Fruit fly (Drosophila melanogaster) whole organism: ENCODE measurements around the gene La.

Experiments used
- CG8478 ChIP-seq: fragments of >200 bp; optimal IDR thresholded peaks from 2 replicates; lab custom pipeline; 2018; ENCODE audit warnings: inconsistent platforms
- Dll ChIP-seq: fragments of >200 bp; optimal IDR thresholded peaks from 2 replicates; lab custom pipeline; 2017
- EcR ChIP-seq, 2 experiments: fragments of >200 bp; optimal IDR thresholded peaks; 2 replicates each; lab custom pipeline; 2017; ENCODE audit warnings: missing biosample characterization in 2 of 2, missing genetic modification characterization in 2 of 2, missing genetic modification reagents in 2 of 2
- pan ChIP-seq: fragments of >200 bp; optimal IDR thresholded peaks from 2 replicates; lab custom pipeline; 2017
- psq ChIP-seq: fragments of >200 bp; optimal IDR thresholded peaks from 2 replicates; lab custom pipeline; 2017
- usp ChIP-seq: fragments of >200 bp; optimal IDR thresholded peaks from 2 replicates; lab custom pipeline; 2017; ENCODE audit warnings: missing biosample characterization, missing genetic modification characterization, mixed read lengths

The La gene

DNA sequence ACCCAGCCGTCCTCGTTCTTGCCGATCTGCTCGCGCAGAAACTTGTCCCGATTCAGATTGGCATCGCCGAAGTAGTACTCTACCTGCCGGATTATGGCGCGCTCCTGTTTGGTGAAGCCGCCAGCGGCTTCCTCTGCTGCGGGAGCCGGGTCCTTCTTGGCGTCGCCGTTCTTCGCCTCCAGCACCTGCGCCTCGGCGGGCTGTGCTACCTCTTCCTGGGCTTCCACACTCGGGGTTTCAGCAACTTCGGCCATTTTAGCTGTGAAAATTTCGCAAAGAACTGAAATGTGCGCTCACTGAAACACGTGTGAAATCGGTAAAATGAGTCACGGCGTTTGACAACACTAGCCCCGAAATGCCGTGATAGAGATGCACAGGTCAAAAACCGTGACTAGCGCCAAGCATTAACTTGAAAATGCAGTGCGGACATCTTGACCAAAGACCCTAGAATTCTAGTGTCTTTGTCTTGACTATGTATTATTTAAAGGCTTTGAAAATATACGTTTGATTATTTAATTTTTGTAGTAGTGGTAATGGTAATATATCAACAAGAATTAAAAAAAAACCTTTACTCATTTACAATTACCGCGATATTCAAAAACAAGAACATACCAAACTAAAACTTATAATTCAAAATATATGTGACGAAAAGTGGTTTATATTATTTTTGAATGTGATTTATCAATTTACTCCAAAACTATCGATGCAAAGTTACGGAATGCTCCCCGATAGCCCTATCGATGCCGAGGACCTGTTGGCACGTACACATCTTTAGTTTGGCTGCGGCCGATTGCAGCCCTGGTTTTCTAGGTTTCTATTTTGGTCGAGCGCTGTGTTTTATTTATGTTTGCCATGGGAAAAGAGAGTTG is at the start of gene La, which contains the start of gene RtGEF:
TSS of gene La (minus strand) at position 342 of the 869 bp plus-strand sequence.
TSS of gene RtGEF (plus strand) at position 764 of the 869 bp plus-strand sequence.
- no peak for TF ChIP-seq usp (GFP tag; lab: Kevin White, UChicago)
- TF ChIP-seq Dll (lab: Kevin White, UChicago) = no peak
- TF ChIP-seq CG8478 (lab: Kevin White, UChicago) = no peak
- TF ChIP-seq psq = no peak
- no peak for TF ChIP-seq EcR (GFP tag; optimal IDR thresholded peaks at IDR 0.05; lab: Kevin White, UChicago)
- TF ChIP-seq pan (lab: Kevin White, UChicago) = no peak

DNA sequence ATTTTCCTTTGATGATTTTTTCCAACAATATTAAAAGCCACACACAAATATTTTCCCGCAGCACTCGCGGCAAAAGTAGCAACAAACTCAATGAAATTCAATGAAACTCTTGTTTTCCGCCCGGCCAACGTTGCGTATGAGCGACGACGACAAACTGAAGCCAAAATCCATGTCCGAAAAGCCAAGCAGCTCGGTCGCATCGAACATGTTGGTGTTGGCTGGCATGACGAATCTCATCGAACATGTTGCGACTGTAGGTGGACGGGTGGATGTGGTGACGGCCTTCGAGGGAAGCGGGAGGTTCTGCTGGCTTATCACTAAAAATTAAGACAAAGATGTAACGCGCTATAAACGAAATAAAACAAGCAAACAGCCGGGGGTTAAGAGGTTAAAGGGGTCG is 49.4 kb upstream of the La start:
- TF ChIP-seq usp (GFP tag; lab: Kevin White, UChicago) = no peak
- no peak for TF ChIP-seq EcR (GFP tag; optimal IDR thresholded peaks at IDR 0.05; lab: Kevin White, UChicago)
- no peak for TF ChIP-seq CG8478 (lab: Kevin White, UChicago)
- no peak for TF ChIP-seq pan (lab: Kevin White, UChicago)
- TF ChIP-seq Dll (lab: Kevin White, UChicago) = no peak
- TF ChIP-seq psq = no peak

DNA sequence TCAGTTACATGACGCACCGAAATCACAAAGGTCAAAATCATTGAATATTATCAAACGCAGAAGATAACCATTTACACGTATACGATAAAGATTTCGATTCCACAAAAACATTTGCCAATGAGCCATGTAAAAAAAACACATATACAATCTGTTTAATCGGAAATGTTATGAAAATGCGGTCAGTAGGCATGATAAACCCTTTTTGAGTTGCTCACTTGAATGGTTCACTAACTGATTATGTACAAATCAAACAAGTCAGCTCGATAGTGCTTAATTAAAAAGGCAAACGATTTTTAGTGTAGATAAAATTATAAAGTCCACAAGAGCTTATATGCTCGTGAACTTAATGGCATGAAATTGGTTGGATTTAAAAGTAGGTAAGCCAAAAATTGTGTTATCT is 47.2 kb upstream of the La start:
- TF ChIP-seq psq (no peak), Dll (lab: Kevin White, UChicago) (no peak), CG8478 (lab: Kevin White, UChicago) (no peak), pan (lab: Kevin White, UChicago) (no peak), usp (GFP tag; lab: Kevin White, UChicago) (no peak), EcR (GFP tag; optimal IDR thresholded peaks at IDR 0.05; lab: Kevin White, UChicago) (no peak)

DNA sequence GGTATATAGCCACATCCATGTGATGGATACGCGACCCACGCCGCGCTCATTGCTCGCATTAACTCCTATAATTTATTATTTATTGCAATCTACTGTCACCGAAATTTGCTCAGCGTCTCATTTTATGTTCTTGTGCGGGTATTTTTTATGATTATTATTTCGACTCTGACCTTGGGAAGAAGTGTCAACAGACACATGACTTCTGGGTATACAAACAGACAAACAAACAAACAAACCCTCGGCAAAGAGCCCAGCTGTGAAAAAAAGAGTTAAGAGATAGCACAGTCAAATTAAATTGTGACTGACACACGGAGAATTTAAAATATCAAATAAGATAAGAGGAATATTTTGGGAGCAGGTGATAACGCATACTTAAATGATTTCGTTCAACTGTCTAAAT is 40.2 kb upstream of the La start:
- TF ChIP-seq usp (GFP tag; lab: Kevin White, UChicago) (no peak), EcR (GFP tag; optimal IDR thresholded peaks at IDR 0.05; lab: Kevin White, UChicago) (no peak), CG8478 (lab: Kevin White, UChicago) (no peak)

DNA sequence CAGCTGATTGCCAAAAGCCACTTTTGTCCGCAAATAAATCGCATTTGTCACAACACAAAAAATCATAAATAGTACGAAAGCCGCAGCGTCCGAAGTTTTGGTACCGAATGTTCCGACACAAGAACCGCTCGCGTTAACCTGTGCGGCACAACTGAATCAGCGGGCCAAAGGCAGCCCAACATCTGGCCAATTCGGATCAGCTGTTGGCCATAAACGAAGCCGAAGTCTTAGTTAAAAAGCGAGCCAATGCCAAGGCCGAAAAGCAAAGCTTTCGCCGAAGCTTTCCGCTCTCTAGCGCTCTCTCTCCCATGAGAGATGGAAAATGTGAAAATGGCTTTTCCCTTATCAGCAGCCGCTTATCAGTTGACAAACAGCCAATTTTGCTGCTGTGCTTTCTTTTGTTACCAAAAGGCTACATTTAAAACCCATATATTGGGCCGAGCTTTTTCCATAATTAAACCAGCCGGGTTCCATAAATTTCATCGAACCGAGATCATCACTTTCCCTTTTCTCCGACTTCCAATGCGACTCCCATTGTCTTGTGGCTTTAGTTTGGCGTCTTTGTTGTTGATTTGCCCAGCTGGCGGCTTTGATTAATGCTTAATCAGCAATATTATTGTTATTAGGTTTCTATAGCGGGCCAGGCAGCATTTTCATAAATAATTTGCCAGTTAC is 32.5 kb upstream of the La start, which contains the start of gene CG16798:
TSS of gene CG16798 (minus strand) at position 216 of the 675 bp plus-strand sequence.
- no peak for TF ChIP-seq usp (GFP tag; lab: Kevin White, UChicago)
- no peak for TF ChIP-seq EcR (GFP tag; optimal IDR thresholded peaks at IDR 0.05; lab: Kevin White, UChicago)
- no peak for TF ChIP-seq pan (lab: Kevin White, UChicago)
- TF ChIP-seq Dll (lab: Kevin White, UChicago) = no peak
- TF ChIP-seq CG8478 (lab: Kevin White, UChicago) = no peak
- TF ChIP-seq psq = no peak

DNA sequence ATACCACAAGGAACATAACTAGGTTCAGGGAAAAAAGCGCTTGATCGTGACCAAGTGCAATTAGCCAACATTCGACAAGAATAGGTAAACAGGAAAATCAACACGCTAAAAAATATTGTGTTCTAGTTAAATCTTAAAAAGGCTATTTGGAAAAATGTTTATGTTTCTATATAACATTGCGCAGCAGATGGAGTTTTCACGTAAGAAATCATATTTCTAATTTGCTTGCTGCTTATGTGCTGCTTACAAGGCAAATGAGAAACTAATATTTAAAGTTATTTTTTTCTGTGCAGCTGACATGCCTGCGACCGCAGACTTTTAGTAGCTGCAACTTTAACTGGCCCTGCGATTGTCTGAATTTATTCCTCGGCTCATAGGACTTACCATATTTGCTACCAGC is 31.5 kb upstream of the La start:
- no peak for TF ChIP-seq CG8478 (lab: Kevin White, UChicago)
- TF ChIP-seq pan (lab: Kevin White, UChicago) = no peak
- no peak for TF ChIP-seq usp (GFP tag; lab: Kevin White, UChicago)
- no peak for TF ChIP-seq psq
- TF ChIP-seq EcR (GFP tag; optimal IDR thresholded peaks at IDR 0.05; lab: Kevin White, UChicago) = no peak
- TF ChIP-seq Dll (lab: Kevin White, UChicago) = no peak

DNA sequence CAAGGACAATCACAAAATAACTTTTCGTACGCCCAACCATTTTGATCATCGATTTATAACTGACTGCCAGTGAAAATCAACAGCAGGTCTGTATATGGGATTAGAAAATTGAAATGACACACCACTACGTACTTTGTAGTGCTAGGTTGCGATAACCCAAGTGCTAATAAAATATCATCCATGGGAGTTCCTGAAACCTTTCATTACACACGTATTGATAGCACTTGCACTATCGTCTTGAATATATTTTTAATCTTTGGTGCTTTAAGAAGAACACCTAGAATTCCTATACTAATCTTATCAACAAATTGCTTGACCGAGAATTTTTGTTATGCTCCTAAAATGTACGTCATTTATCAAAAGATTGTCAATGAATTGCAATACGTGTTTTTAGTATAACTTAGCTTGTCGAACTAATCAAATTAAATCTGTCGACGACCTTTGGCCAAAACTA is 24.3 kb upstream of the La start, which contains the start of gene Ugt37A1:
TSS of gene Ugt37A1 (minus strand) at position 51 of the 454 bp plus-strand sequence.
- TF ChIP-seq Dll (lab: Kevin White, UChicago) (no peak), usp (GFP tag; lab: Kevin White, UChicago) (no peak), psq (no peak), EcR (GFP tag; optimal IDR thresholded peaks at IDR 0.05; lab: Kevin White, UChicago) (no peak), pan (lab: Kevin White, UChicago) (no peak), CG8478 (lab: Kevin White, UChicago) (no peak)

DNA sequence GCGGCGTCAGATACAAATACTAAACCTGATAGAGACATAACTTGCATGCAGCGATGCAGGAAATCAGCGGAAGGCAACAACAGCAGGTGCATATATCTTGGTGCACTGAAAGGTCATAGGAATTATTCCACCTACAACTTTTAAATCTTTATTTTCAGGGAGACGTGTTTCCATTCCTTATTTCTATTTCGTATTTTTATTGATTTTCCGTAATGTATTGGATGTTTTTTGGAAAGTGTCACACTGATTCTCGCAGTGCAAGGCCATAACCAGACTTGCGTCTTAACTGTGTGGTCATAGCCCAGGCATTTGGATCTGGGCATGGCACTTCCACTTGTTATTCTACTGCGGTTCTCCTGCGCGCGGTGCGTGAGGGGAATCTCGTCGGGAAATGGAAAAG is 21.6 kb upstream of the La start:
- no peak for TF ChIP-seq psq
- TF ChIP-seq CG8478 (lab: Kevin White, UChicago) = no peak
- no peak for TF ChIP-seq usp (GFP tag; lab: Kevin White, UChicago)

DNA sequence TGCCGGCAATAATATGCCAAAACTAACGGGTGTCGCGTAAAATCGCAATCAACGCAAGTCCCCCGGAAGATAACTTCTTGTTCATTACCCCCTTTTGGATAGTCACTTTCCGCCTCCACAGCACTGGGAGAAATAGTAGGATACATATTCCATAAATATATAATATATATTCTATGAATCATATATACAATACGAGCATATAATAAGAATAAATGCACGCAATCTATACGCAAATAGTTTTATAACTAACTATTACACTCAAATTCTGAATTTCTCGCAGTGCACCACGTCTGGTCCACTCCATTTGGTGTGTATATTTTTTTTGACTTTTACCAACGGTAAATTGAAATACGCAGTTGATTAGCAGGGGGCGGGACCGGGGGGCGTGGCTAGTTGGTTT is 20.3 kb upstream of the La start:
- no peak for TF ChIP-seq EcR (GFP tag; optimal IDR thresholded peaks at IDR 0.05; lab: Kevin White, UChicago)
- TF ChIP-seq usp (GFP tag; lab: Kevin White, UChicago) = no peak
- no peak for TF ChIP-seq Dll (lab: Kevin White, UChicago)
- no peak for TF ChIP-seq CG8478 (lab: Kevin White, UChicago)
- no peak for TF ChIP-seq psq
- no peak for TF ChIP-seq pan (lab: Kevin White, UChicago)

DNA sequence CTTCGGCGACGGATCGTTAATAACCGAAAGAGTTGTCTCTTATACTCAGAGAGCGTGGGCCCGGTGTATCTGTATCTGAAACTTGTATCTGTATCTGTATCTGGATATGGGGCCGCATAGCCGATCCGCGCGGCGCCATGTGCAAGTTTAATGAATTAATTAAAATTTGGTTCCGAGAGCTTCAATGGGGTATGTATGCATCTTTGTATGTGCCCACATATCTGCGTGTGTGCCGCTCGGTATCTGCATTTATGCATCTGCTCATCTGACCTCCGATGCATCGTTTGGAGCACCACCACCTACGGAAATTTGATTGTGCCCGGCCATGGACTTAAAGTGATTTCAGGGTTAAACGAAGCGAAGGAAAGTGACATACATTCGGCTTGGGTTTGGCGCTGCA is 2.9 kb upstream of the La start:
- TF ChIP-seq usp (GFP tag; lab: Kevin White, UChicago) = no peak
- no peak for TF ChIP-seq Dll (lab: Kevin White, UChicago)

DNA sequence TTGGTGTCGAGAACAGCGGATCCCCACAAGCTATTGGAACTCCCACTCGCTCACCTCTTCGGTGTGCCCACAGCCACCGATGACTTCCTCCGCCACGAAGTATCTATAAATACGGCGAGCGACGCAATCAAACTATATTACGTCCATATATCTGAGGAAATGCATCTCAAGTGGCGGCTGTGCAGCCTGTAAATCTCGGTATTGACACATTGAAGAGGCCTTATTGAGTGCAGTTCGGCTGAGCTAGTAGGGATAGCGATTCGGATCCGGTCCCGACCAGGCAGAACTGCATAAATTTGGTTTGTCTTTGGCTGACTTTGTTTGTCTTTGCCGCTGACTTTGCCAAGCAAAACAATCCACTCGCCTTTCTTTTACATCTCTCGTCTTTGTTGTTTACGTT is 2.4 kb upstream of the La start:
- TF ChIP-seq psq = no peak
- no peak for TF ChIP-seq usp (GFP tag; lab: Kevin White, UChicago)
- TF ChIP-seq EcR (GFP tag; optimal IDR thresholded peaks at IDR 0.05; lab: Kevin White, UChicago) = no peak
- TF ChIP-seq Dll (lab: Kevin White, UChicago) = no peak
- no peak for TF ChIP-seq CG8478 (lab: Kevin White, UChicago)
- no peak for TF ChIP-seq pan (lab: Kevin White, UChicago)
